Fruit fly (Drosophila melanogaster): ENCODE results near the gene CG43403.

- TF ChIP-seq CTCF (optimal IDR thresholded peaks at IDR 0.05) (no peak), CG8478 (optimal IDR thresholded peaks at IDR 0.05) (no peak)
Measured at dm6 chr2L:2591569-2591968, 28.4 kb upstream of the CG43403 start, which contains the start of gene CG15394.
